Fruit fly (Drosophila melanogaster) Kc167 (cell line): Measurements from ENCODE around the gene CG44303.

Source experiments
- psq ChIP-seq: fragments of >200 bp; optimal IDR thresholded peaks from 2 replicates; lab custom pipeline; 2017; ENCODE audit warnings: missing external identifiers
- ttk ChIP-seq: sonication (Bioruptor generic); optimal IDR thresholded peaks from 2 replicates; lab custom pipeline; 2017; ENCODE audit warnings: missing external identifiers

DNA sequence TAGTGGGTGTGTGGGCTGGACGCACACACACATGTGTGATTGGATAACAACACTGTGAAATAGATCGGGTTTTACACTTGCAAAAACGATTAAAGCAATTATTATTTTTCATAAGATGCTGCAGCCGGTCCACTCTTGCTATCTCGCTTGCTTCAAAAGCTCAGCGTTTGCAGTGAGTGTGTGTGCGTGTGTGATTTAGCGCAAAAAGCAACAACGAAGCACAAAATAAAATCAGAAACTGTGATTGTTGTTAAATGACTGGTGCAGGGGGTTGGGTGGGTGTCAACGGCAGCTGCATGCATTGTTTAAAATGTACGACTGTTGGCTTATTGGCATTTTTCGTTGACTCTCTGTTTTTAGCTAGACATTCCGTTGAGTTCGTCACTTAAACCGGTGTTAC, 25.3 kb downstream of the CG44303 start:
- TF ChIP-seq ttk (lab: Kevin White, UChicago) = no peak
- no peak for TF ChIP-seq psq
